Worm (Caenorhabditis elegans): ENCODE data around the gene C05C10.3.

- TF ChIP-seq elt-1 (tag; optimal IDR thresholded peaks at IDR 0.05; ENCODE audit: borderline replicate concordance, insufficient read depth) = no peak
- no peak for TF ChIP-seq snpc-4 (tag; optimal IDR thresholded peaks at IDR 0.05)
- TF ChIP-seq mab-5 (tag; optimal IDR thresholded peaks at IDR 0.05) = no peak
- no peak for TF ChIP-seq cnd-1 (tag; optimal IDR thresholded peaks at IDR 0.05)
- TF ChIP-seq nhr-237 (tag; optimal IDR thresholded peaks at IDR 0.05) = no peak
- TF ChIP-seq pha-4 (tag; optimal IDR thresholded peaks at IDR 0.05) = no peak
- no peak for TF ChIP-seq ztf-11 (tag; optimal IDR thresholded peaks at IDR 0.05)
- no peak for TF ChIP-seq lsy-2 (tag; optimal IDR thresholded peaks at IDR 0.05)
- no peak for TF ChIP-seq ham-2 (GFP tag; optimal IDR thresholded peaks at IDR 0.05)
- no peak for TF ChIP-seq nhr-28 (tag; optimal IDR thresholded peaks at IDR 0.05)
- no peak for TF ChIP-seq blmp-1 (tag; optimal IDR thresholded peaks at IDR 0.05)
- TF ChIP-seq lin-13 (tag; optimal IDR thresholded peaks at IDR 0.05) = no peak
- TF ChIP-seq lin-32 (GFP tag; optimal IDR thresholded peaks at IDR 0.05) = no peak
Measured at ce11 chrII:9933947-9934383, 2.7 kb downstream of the C05C10.3 start.

All from whole organism, mixed stage, embryonic.